Fruit fly (Drosophila melanogaster) whole organism, pupa: Measurements from ENCODE around the gene CG13982.

Experiments
- CG10348 ChIP-seq: fragments of 200-800 bp; sonication (Bioruptor generic); IDR thresholded peaks from 2 replicates; pipeline ENCODE4 v1.3.6; 2022; ENCODE audit warnings: missing biosample characterization, missing genetic modification characterization
- CG12605 ChIP-seq: fragments of 200-800 bp; sonication (Bioruptor generic); IDR thresholded peaks from 2 replicates; pipeline ENCODE4 v1.3.6; 2022; ENCODE audit warnings: missing biosample characterization, missing genetic modification characterization
- CG13204 ChIP-seq: fragments of 200-800 bp; sonication (Bioruptor generic); optimal IDR thresholded peaks from 2 replicates; lab custom pipeline; 2018; ENCODE audit warnings: missing biosample characterization, mild to moderate bottlenecking, missing genetic modification characterization, moderate library complexity
- CG14655 ChIP-seq: fragments of 200-800 bp; sonication (Bioruptor generic); optimal IDR thresholded peaks from 3 replicates; lab custom pipeline; 2017; ENCODE audit warnings: mild to moderate bottlenecking, missing biosample characterization, missing genetic modification reagents, missing genetic modification characterization
- CG17806 ChIP-seq: fragments of 200-800 bp; sonication (Bioruptor generic); optimal IDR thresholded peaks from 2 replicates; lab custom pipeline; 2018; ENCODE audit warnings: missing biosample characterization, mild to moderate bottlenecking, missing genetic modification characterization, moderate library complexity
- CG32121 ChIP-seq: fragments of 200-800 bp; sonication (Bioruptor generic); IDR thresholded peaks from 2 replicates; pipeline ENCODE4 v1.3.6; 2022; ENCODE audit warnings: missing biosample characterization, missing genetic modification characterization
- CG34367 ChIP-seq: fragments of 200-800 bp; sonication (Bioruptor generic); optimal IDR thresholded peaks from 2 replicates; lab custom pipeline; 2018; ENCODE audit warnings: missing biosample characterization, mild to moderate bottlenecking, missing genetic modification characterization
- CG4496 ChIP-seq: fragments of 200-800 bp; sonication (Bioruptor generic); IDR thresholded peaks from 3 replicates; pipeline ENCODE4 v1.3.6; 2022; ENCODE audit warnings: missing biosample characterization, missing genetic modification characterization
- CG8159 ChIP-seq: fragments of 200-800 bp; sonication (Bioruptor generic); optimal IDR thresholded peaks from 3 replicates; lab custom pipeline; 2018; ENCODE audit warnings: missing biosample characterization, mild to moderate bottlenecking, missing genetic modification characterization, moderate library complexity
- CG8301 ChIP-seq: fragments of 200-800 bp; sonication (Bioruptor generic); optimal IDR thresholded peaks from 2 replicates; lab custom pipeline; 2018; ENCODE audit warnings: missing biosample characterization, mild to moderate bottlenecking, missing genetic modification characterization
- CG9948 ChIP-seq: fragments of 200-800 bp; sonication (Bioruptor generic); optimal IDR thresholded peaks from 2 replicates; lab custom pipeline; 2018; ENCODE audit warnings: missing biosample characterization, mild to moderate bottlenecking, missing genetic modification characterization, moderate library complexity
- D1 ChIP-seq: fragments of 200-800 bp; sonication (Bioruptor generic); optimal IDR thresholded peaks from 2 replicates; lab custom pipeline; 2018; ENCODE audit warnings: missing biosample characterization, mild to moderate bottlenecking, missing genetic modification characterization, moderate library complexity
- EcR ChIP-seq: fragments of 200-800 bp; sonication (Bioruptor generic); optimal IDR thresholded peaks from 3 replicates; lab custom pipeline; 2019; ENCODE audit warnings: missing biosample characterization, missing genetic modification characterization, mild to moderate bottlenecking, moderate library complexity, missing genetic modification reagents
- Ets98B ChIP-seq: fragments of 200-800 bp; sonication (Bioruptor generic); IDR thresholded peaks from 2 replicates; pipeline ENCODE4 v1.3.6; 2022; ENCODE audit warnings: missing biosample characterization, missing genetic modification characterization
- Pif1A ChIP-seq: fragments of 200-800 bp; sonication (Bioruptor generic); optimal IDR thresholded peaks from 3 replicates; lab custom pipeline; 2016; ENCODE audit warnings: missing biosample characterization, missing genetic modification characterization
- Pif1B ChIP-seq: fragments of 200-800 bp; sonication (Bioruptor generic); optimal IDR thresholded peaks from 3 replicates; lab custom pipeline; 2016; ENCODE audit warnings: missing biosample characterization, missing genetic modification characterization
- Snoo ChIP-seq: fragments of 200-800 bp; sonication (Bioruptor generic); optimal IDR thresholded peaks from 3 replicates; lab custom pipeline; 2017; ENCODE audit warnings: missing biosample characterization, mild to moderate bottlenecking, missing genetic modification characterization, inconsistent platforms
- fd96Ca ChIP-seq: fragments of 200-800 bp; sonication (Bioruptor generic); IDR thresholded peaks from 3 replicates; pipeline ENCODE4 v1.3.6; 2022; ENCODE audit warnings: missing biosample characterization, missing genetic modification characterization
- gl ChIP-seq: fragments of 200-800 bp; sonication (Bioruptor generic); optimal IDR thresholded peaks from 2 replicates; lab custom pipeline; 2018; ENCODE audit warnings: missing biosample characterization, mild to moderate bottlenecking, missing genetic modification characterization
- rn ChIP-seq: fragments of 200-800 bp; sonication (Bioruptor generic); IDR thresholded peaks from 2 replicates; pipeline ENCODE4 v1.3.6; 2022; ENCODE audit warnings: missing biosample characterization, missing genetic modification characterization

Gene CG13982

DNA sequence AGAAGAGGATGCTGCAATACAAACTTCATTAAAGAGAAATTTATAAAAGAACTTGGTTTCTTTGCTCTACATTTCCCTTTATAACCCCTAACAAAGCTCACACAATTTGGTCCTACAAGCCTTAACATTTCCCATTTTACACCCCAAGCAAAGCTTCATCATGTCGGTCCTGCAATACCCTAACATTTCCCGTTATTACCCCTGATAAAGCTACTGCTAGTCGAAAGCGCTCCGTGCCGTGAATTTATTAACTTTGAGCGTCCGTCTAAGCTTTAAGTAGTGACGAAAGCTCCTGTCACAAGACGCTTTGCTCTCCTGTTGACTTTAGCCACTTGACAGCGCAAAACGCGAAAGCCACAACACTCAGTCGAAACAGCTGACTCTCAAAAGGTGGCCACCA lies at the start of gene CG13982:
TSS of gene CG13982 (plus strand) at position 363 of the 400 bp plus-strand sequence.
- TF ChIP-seq Pif1A (GFP tag; lab: Kevin White, UChicago) (no peak), CG32121 (GFP tag; lab: Robert Waterston, UW) (no peak), CG34367 (no peak), Snoo (tag; lab: Kevin White, UChicago) (no peak), CG14655 (GFP tag; lab: Kevin White, UChicago) (no peak), CG9948 (tag; lab: Kevin White, UChicago) (no peak), CG10348 (GFP tag; lab: Robert Waterston, UW) (no peak)

- TF ChIP-seq CG13204 (no peak), CG9948 (tag; lab: Kevin White, UChicago) (no peak), rn (GFP tag; lab: Robert Waterston, UW) (no peak), gl (tag; lab: Kevin White, UChicago) (no peak), EcR (no peak), CG4496 (GFP tag; lab: Robert Waterston, UW) (no peak), Pif1A (GFP tag; lab: Kevin White, UChicago) (no peak), CG12605 (GFP tag; lab: Robert Waterston, UW) (no peak), Snoo (tag; lab: Kevin White, UChicago) (no peak), Pif1B (GFP tag; lab: Kevin White, UChicago) (no peak)
These were observed 45.2 kb upstream of the CG13982 start for dm6 chr2L:6366924-6367323.

dm6 chr2L:6367478-6367932 lies 44.6 kb upstream of the CG13982 start, which contains the start of gene Nepl4:
Gene Nepl4, plus strand, starts transcription at chr2L:6367882.
- TF ChIP-seq CG8159 (no peak), CG34367 (no peak), CG17806 (tag; lab: Kevin White, UChicago) (no peak), fd96Ca (GFP tag; lab: Robert Waterston, UW) (no peak), CG10348 (GFP tag; lab: Robert Waterston, UW) (no peak), Pif1B (GFP tag; lab: Kevin White, UChicago) (no peak), CG4496 (GFP tag; lab: Robert Waterston, UW) (no peak), CG9948 (tag; lab: Kevin White, UChicago) (no peak), Ets98B (no peak)

- TF ChIP-seq CG32121 (GFP tag; lab: Robert Waterston, UW) (no peak), CG10348 (GFP tag; lab: Robert Waterston, UW) (no peak), CG17806 (tag; lab: Kevin White, UChicago) (no peak), Snoo (tag; lab: Kevin White, UChicago) (no peak), CG9948 (tag; lab: Kevin White, UChicago) (no peak), gl (tag; lab: Kevin White, UChicago) (no peak), EcR (no peak), D1 (tag; lab: Kevin White, UChicago) (no peak)
These were observed 42.8 kb upstream of the CG13982 start for dm6 chr2L:6369286-6369685.

DNA sequence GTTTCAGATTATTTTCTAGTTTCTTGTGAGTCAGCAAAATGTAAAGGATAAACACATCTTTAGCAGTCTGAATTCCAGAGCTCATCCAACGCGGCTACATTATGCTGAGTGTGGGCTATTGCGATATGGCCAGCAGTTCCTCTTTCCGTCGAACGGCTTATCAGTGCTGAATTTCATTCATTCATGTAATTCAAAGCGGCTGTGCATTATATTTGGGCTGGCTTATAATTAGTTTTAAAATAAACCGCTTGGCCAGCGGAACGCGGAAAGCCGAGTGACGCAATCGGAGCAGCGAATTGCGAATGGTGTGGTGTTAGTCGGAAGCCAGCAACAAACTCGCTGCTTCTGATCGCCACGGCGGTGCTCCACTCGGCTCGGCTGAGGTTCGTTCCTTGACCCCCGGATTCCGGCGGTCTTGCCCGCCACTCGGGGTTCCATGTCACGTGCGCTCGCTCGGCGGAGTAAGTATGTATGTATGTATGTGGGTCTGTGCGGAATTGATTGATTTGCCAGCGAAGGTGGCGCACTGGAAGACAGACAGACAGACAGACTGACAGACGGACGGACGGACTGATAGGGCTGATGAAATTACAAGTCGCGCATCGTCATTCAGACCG lies 41.0 kb upstream of the CG13982 start:
- TF ChIP-seq gl (tag; lab: Kevin White, UChicago) (no peak), CG10348 (GFP tag; lab: Robert Waterston, UW) (no peak), Pif1B (GFP tag; lab: Kevin White, UChicago) (no peak), Pif1A (GFP tag; lab: Kevin White, UChicago) (no peak), CG8159 (no peak)

DNA sequence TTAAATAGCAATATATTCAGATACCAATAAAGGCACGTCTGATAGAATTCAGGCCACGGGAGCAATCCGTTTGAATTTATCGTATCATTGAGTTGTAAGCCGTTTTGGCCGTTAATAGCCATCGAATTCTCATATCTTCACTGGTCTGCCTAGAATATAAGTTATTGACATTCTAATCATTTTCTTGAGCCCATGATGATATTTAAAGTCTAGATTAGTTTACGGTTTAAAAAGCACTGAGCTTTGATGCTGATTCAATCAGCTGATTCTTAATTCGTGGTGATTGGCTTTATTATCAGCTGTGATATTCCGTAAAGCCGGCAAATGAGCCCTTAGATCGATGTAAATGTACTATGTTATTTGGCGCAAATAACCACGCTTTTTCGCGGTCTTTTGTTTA lies 40.0 kb upstream of the CG13982 start, which contains the start of gene slam:
TSS of gene slam (plus strand) at position 301 of the 400 bp plus-strand sequence.
- TF ChIP-seq Pif1B (GFP tag; lab: Kevin White, UChicago) (no peak), CG14655 (GFP tag; lab: Kevin White, UChicago) (no peak), CG17806 (tag; lab: Kevin White, UChicago) (no peak), CG4496 (GFP tag; lab: Robert Waterston, UW) (no peak), rn (GFP tag; lab: Robert Waterston, UW) (no peak), Snoo (tag; lab: Kevin White, UChicago) (no peak), EcR (no peak), CG10348 (GFP tag; lab: Robert Waterston, UW) (no peak), CG8301 (tag; lab: Kevin White, UChicago) (no peak), gl (tag; lab: Kevin White, UChicago) (no peak), CG34367 (no peak), Ets98B (no peak)

DNA sequence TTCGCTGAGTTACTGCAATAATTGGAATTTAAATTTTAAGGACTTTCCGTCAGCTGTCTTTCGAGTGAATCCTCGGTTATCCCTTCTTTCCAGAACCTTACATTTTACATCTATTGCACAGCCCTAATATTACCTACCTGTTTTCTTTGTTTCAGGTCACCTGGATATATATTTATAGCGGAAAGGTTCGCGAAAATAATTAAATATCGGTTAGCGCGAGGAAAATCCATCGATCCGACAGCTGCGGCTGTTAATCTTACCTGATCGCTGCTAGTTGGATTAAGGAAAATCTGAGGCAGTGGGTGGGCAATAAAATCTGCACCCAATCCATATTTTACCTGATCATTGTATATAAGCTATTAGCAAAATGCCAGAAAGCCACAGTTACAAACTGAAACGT lies 39.0 kb upstream of the CG13982 start:
- no peak for TF ChIP-seq CG17806 (tag; lab: Kevin White, UChicago)
- no peak for TF ChIP-seq CG9948 (tag; lab: Kevin White, UChicago)
- TF ChIP-seq CG8159, result no peak
- no peak for TF ChIP-seq EcR
